Fruit fly (Drosophila melanogaster) Kc167 (cell line): ENCODE results near the gene aph-1.

Source experiments
- h ChIP-seq: fragments of >200 bp; optimal IDR thresholded peaks from 3 replicates; lab custom pipeline; 2018; ENCODE audit warnings: missing external identifiers
- psq ChIP-seq: fragments of >200 bp; optimal IDR thresholded peaks from 2 replicates; lab custom pipeline; 2017; ENCODE audit warnings: missing external identifiers
- ttk ChIP-seq: sonication (Bioruptor generic); optimal IDR thresholded peaks from 2 replicates; lab custom pipeline; 2017; ENCODE audit warnings: missing external identifiers

dm6 chr2L:2810831-2811230 is 44.8 kb downstream of the aph-1 start:
- no peak for TF ChIP-seq h (lab: Kevin White, UChicago)
- no peak for TF ChIP-seq ttk (lab: Kevin White, UChicago)
- TF ChIP-seq psq, result no peak
